Fruit fly (Drosophila melanogaster) whole organism, embryonic: ENCODE measurements around the gene Pino.
A peak's percentile ranks its signal among the peaks of the same experiment; 100 is the strongest.

Experiments
- Ada2b ChIP-seq: fragments of 200-800 bp; sonication (Bioruptor generic); IDR thresholded peaks from 2 replicates; pipeline ENCODE4 v1.3.6; 2022; ENCODE audit warnings: missing biosample characterization, missing genetic modification characterization
- Aef1 ChIP-seq: fragments of 200-800 bp; sonication (Bioruptor generic); IDR thresholded peaks from 3 replicates; pipeline ENCODE4 v1.3.6; 2022; ENCODE audit warnings: missing biosample characterization, missing genetic modification characterization
- B-H1 ChIP-seq: fragments of 200-800 bp; sonication (Bioruptor generic); IDR thresholded peaks from 3 replicates; pipeline ENCODE4 v1.3.6; 2022; ENCODE audit warnings: missing biosample characterization, missing genetic modification characterization
- CG10267 ChIP-seq: fragments of 200-800 bp; sonication (Bioruptor generic); optimal IDR thresholded peaks from 2 replicates; lab custom pipeline; 2018; ENCODE audit warnings: missing biosample characterization, mild to moderate bottlenecking, missing genetic modification characterization, moderate library complexity
- CG10366 ChIP-seq: fragments of 200-800 bp; sonication (Bioruptor generic); IDR thresholded peaks from 2 replicates; pipeline ENCODE4 v1.3.6; 2022; ENCODE audit warnings: missing biosample characterization, missing genetic modification characterization
- CG11085 ChIP-seq: fragments of 200-800 bp; sonication (Bioruptor generic); IDR thresholded peaks from 2 replicates; pipeline ENCODE4 v1.3.6; 2022; ENCODE audit warnings: missing biosample characterization, missing genetic modification characterization
- CG11247 ChIP-seq: fragments of 200-800 bp; sonication (Bioruptor generic); IDR thresholded peaks from 2 replicates; pipeline ENCODE4 v1.3.6; 2022; ENCODE audit warnings: missing biosample characterization, missing genetic modification characterization
- CG11696 ChIP-seq: fragments of 200-800 bp; sonication (Bioruptor generic); IDR thresholded peaks from 2 replicates; pipeline ENCODE4 v1.3.6; 2022; ENCODE audit warnings: missing biosample characterization, missing genetic modification characterization
- CG13287 ChIP-seq: fragments of 200-800 bp; sonication (Bioruptor generic); IDR thresholded peaks from 2 replicates; pipeline ENCODE4 v1.3.6; 2022; ENCODE audit warnings: missing biosample characterization, missing genetic modification characterization; ENCODE audit not compliant: partially characterized antibody
- CG17186 ChIP-seq: fragments of 200-800 bp; sonication (Bioruptor generic); optimal IDR thresholded peaks from 3 replicates; lab custom pipeline; 2017; ENCODE audit warnings: missing biosample characterization, missing genetic modification reagents, missing genetic modification characterization
- CG17802 ChIP-seq: fragments of 200-800 bp; sonication (Bioruptor generic); optimal IDR thresholded peaks from 2 replicates; lab custom pipeline; 2018; ENCODE audit warnings: missing biosample characterization, mild to moderate bottlenecking, missing genetic modification characterization, moderate library complexity
- CG18476 ChIP-seq: fragments of 200-800 bp; sonication (Bioruptor generic); optimal IDR thresholded peaks from 2 replicates; lab custom pipeline; 2016; ENCODE audit warnings: missing biosample characterization, mild to moderate bottlenecking, missing genetic modification characterization
- CG18764 ChIP-seq: fragments of 200-800 bp; sonication (Bioruptor generic); optimal IDR thresholded peaks from 3 replicates; lab custom pipeline; 2016; ENCODE audit warnings: missing biosample characterization, missing genetic modification characterization
- CG31365 ChIP-seq: fragments of 200-800 bp; sonication (Bioruptor generic); optimal IDR thresholded peaks from 2 replicates; lab custom pipeline; 2018; ENCODE audit warnings: missing biosample characterization, mild to moderate bottlenecking, missing genetic modification characterization
- CG3847 ChIP-seq: fragments of 200-800 bp; sonication (Bioruptor generic); IDR thresholded peaks from 2 replicates; pipeline ENCODE4 v1.3.6; 2022; ENCODE audit warnings: missing biosample characterization, missing genetic modification characterization
- CG3995 ChIP-seq: fragments of 200-800 bp; sonication (Bioruptor generic); optimal IDR thresholded peaks from 3 replicates; lab custom pipeline; 2016; ENCODE audit warnings: missing biosample characterization, missing genetic modification characterization
- CG5245 ChIP-seq: fragments of 200-800 bp; sonication (Bioruptor generic); optimal IDR thresholded peaks from 3 replicates; lab custom pipeline; 2016; ENCODE audit warnings: missing biosample characterization, missing genetic modification characterization
- CG7839 ChIP-seq: fragments of 200-800 bp; sonication (Bioruptor generic); optimal IDR thresholded peaks from 3 replicates; lab custom pipeline; 2018; ENCODE audit warnings: missing biosample characterization, mild to moderate bottlenecking, missing genetic modification characterization, moderate library complexity
- CG8290 ChIP-seq, 3 experiments: fragments of 200-800 bp; sonication (Bioruptor generic); optimal IDR thresholded peaks; 2 replicates each; lab custom pipeline; 2016 to 2019; ENCODE audit warnings: missing biosample characterization in 3 of 3, missing genetic modification characterization in 3 of 3, mild to moderate bottlenecking in 2 of 3, moderate library complexity in 1 of 3
- Camta ChIP-seq: fragments of 200-800 bp; sonication (Bioruptor generic); optimal IDR thresholded peaks from 2 replicates; lab custom pipeline; 2016; ENCODE audit warnings: missing biosample characterization, missing genetic modification characterization
- E2f2 ChIP-seq: fragments of 200-800 bp; sonication (Bioruptor generic); IDR thresholded peaks from 2 replicates; pipeline ENCODE4 v1.3.6; 2022; ENCODE audit warnings: missing biosample characterization, missing genetic modification characterization
- Eip74EF ChIP-seq, 2 experiments: fragments of 200-800 bp in 1 of 2; fragments of >200 bp in 1 of 2; sonication (Bioruptor generic) in 1 of 2; optimal IDR thresholded peaks; 2 replicates each; lab custom pipeline; 2017 to 2019; ENCODE audit warnings: missing biosample characterization in 2 of 2, missing genetic modification characterization in 2 of 2, mild to moderate bottlenecking in 1 of 2, moderate library complexity in 1 of 2
- HmgZ ChIP-seq: fragments of 200-800 bp; sonication (Bioruptor generic); optimal IDR thresholded peaks from 2 replicates; lab custom pipeline; 2018; ENCODE audit warnings: missing biosample characterization, mild to moderate bottlenecking, missing genetic modification characterization
- Hmr ChIP-seq: fragments of 200-800 bp; sonication (Bioruptor generic); optimal IDR thresholded peaks from 3 replicates; lab custom pipeline; 2017; ENCODE audit warnings: mild to moderate bottlenecking, missing biosample characterization, missing genetic modification reagents, missing genetic modification characterization
- Hr39 ChIP-seq: fragments of >200 bp; optimal IDR thresholded peaks from 2 replicates; lab custom pipeline; 2017
- MBD-R2 ChIP-seq: fragments of 200-800 bp; sonication (Bioruptor generic); IDR thresholded peaks from 2 replicates; pipeline ENCODE4 v1.3.6; 2022; ENCODE audit warnings: missing biosample characterization, missing genetic modification characterization
- Max ChIP-seq: fragments of 200-800 bp; sonication (Bioruptor generic); optimal IDR thresholded peaks from 2 replicates; lab custom pipeline; 2016; ENCODE audit warnings: missing biosample characterization, mild to moderate bottlenecking, missing genetic modification characterization
- Mes4 ChIP-seq: fragments of 200-800 bp; sonication (Bioruptor generic); optimal IDR thresholded peaks from 2 replicates; lab custom pipeline; 2016; ENCODE audit warnings: missing biosample characterization, missing genetic modification characterization
- Mrtf ChIP-seq: fragments of 200-800 bp; sonication (Bioruptor generic); IDR thresholded peaks from 3 replicates; pipeline ENCODE4 v1.3.6; 2022; ENCODE audit warnings: missing biosample characterization, missing genetic modification characterization
- Oli ChIP-seq: fragments of 200-800 bp; sonication (Bioruptor generic); optimal IDR thresholded peaks from 2 replicates; lab custom pipeline; 2018; ENCODE audit warnings: missing biosample characterization, mild to moderate bottlenecking, missing genetic modification characterization, moderate library complexity
- Pdp1 ChIP-seq, 2 experiments: fragments of 200-800 bp; sonication (Bioruptor generic); optimal IDR thresholded peaks; 3 replicates each; lab custom pipeline; 2016; ENCODE audit warnings: missing biosample characterization in 2 of 2, missing genetic modification characterization in 2 of 2, mild to moderate bottlenecking in 1 of 2, moderate library complexity in 1 of 2
- Rfx ChIP-seq: fragments of 200-800 bp; sonication (Bioruptor generic); IDR thresholded peaks from 2 replicates; pipeline ENCODE4 v1.3.6; 2022; ENCODE audit warnings: missing biosample characterization, missing genetic modification characterization
- Sin3A ChIP-seq: fragments of >200 bp; optimal IDR thresholded peaks from 2 replicates; lab custom pipeline; 2018
- Sox100B ChIP-seq: fragments of 200-800 bp; sonication (Bioruptor generic); optimal IDR thresholded peaks from 3 replicates; lab custom pipeline; 2018; ENCODE audit warnings: missing biosample characterization, mild to moderate bottlenecking, missing genetic modification characterization
- Sry-β ChIP-seq: fragments of 200-800 bp; sonication (Bioruptor generic); optimal IDR thresholded peaks from 2 replicates; lab custom pipeline; 2018; ENCODE audit warnings: missing biosample characterization, mild to moderate bottlenecking, missing genetic modification characterization, moderate library complexity
- Xbp1 ChIP-seq: fragments of 200-800 bp; sonication (Bioruptor generic); optimal IDR thresholded peaks from 3 replicates; lab custom pipeline; 2016; ENCODE audit warnings: missing biosample characterization, mild to moderate bottlenecking, missing genetic modification characterization
- ac ChIP-seq: fragments of 200-800 bp; sonication (Bioruptor generic); optimal IDR thresholded peaks from 3 replicates; lab custom pipeline; 2017; ENCODE audit warnings: missing biosample characterization, mild to moderate bottlenecking, missing genetic modification characterization
- fd102C ChIP-seq: fragments of 200-800 bp; sonication (Bioruptor generic); optimal IDR thresholded peaks from 2 replicates; lab custom pipeline; 2018; ENCODE audit warnings: missing biosample characterization, mild to moderate bottlenecking, missing genetic modification characterization, moderate library complexity
- fd3F ChIP-seq: fragments of 200-800 bp; sonication (Bioruptor generic); optimal IDR thresholded peaks from 2 replicates; lab custom pipeline; 2018; ENCODE audit warnings: missing biosample characterization, mild to moderate bottlenecking, missing genetic modification characterization, moderate library complexity
- gce ChIP-seq: fragments of 200-800 bp; sonication (Bioruptor generic); IDR thresholded peaks from 3 replicates; pipeline ENCODE4 v1.3.6; 2022; ENCODE audit warnings: missing biosample characterization, missing genetic modification characterization
- gcm ChIP-seq: fragments of 200-800 bp; sonication (Bioruptor generic); optimal IDR thresholded peaks from 2 replicates; lab custom pipeline; 2019; ENCODE audit warnings: missing biosample characterization, mild to moderate bottlenecking, missing genetic modification characterization, moderate library complexity
- ind ChIP-seq: fragments of 200-800 bp; sonication (Bioruptor generic); optimal IDR thresholded peaks from 3 replicates; lab custom pipeline; 2016; ENCODE audit warnings: missing biosample characterization, missing genetic modification characterization
- inv ChIP-seq: fragments of 200-800 bp; sonication (Bioruptor generic); IDR thresholded peaks from 2 replicates; pipeline ENCODE4 v1.3.6; 2022; ENCODE audit warnings: missing biosample characterization, missing genetic modification characterization; ENCODE audit not compliant: partially characterized antibody
- nerfin-1 ChIP-seq: fragments of 200-800 bp; sonication (Bioruptor generic); optimal IDR thresholded peaks from 3 replicates; lab custom pipeline; 2019; ENCODE audit warnings: missing biosample characterization, mild to moderate bottlenecking, missing genetic modification characterization, moderate library complexity
- p53 ChIP-seq: fragments of 200-800 bp; sonication (Bioruptor generic); optimal IDR thresholded peaks from 2 replicates; lab custom pipeline; 2016; ENCODE audit warnings: missing biosample characterization, missing genetic modification characterization
- sens-2 ChIP-seq: fragments of 200-800 bp; sonication (Bioruptor generic); IDR thresholded peaks from 2 replicates; pipeline ENCODE4 v1.3.6; 2022; ENCODE audit warnings: missing biosample characterization, missing genetic modification characterization
- sima ChIP-seq: fragments of 200-800 bp; sonication (Bioruptor generic); optimal IDR thresholded peaks from 2 replicates; lab custom pipeline; 2016; ENCODE audit warnings: missing biosample characterization, missing genetic modification characterization
- slou ChIP-seq: fragments of 200-800 bp; sonication (Bioruptor generic); optimal IDR thresholded peaks from 3 replicates; lab custom pipeline; 2016; ENCODE audit warnings: missing biosample characterization, missing genetic modification characterization
- sna ChIP-seq: fragments of 200-800 bp; sonication (Bioruptor generic); IDR thresholded peaks from 2 replicates; pipeline ENCODE4 v1.3.6; 2022; ENCODE audit warnings: missing biosample characterization, missing genetic modification characterization; ENCODE audit not compliant: partially characterized antibody
- tin ChIP-seq: fragments of 200-800 bp; sonication (Bioruptor generic); optimal IDR thresholded peaks from 3 replicates; lab custom pipeline; 2016; ENCODE audit warnings: missing biosample characterization, missing genetic modification characterization
- usp ChIP-seq: fragments of >200 bp; optimal IDR thresholded peaks from 2 replicates; lab custom pipeline; 2017; ENCODE audit warnings: missing biosample characterization, missing genetic modification characterization

Gene Pino

dm6 chr2L:1172704-1173107 is 44.0 kb upstream of the Pino start, which contains the start of the genes Charon and CG4887 (continued):
- peak; percentile 69 for TF ChIP-seq sna
- TF ChIP-seq p53, result peak; percentile 4
- TF ChIP-seq Aef1, result peak; percentile 81
- TF ChIP-seq Rfx (GFP tag; lab: Robert Waterston, UW), result peak; percentile 91
- peak; percentile 65 for TF ChIP-seq Ada2b (GFP tag; lab: Robert Waterston, UW)
- no peak for TF ChIP-seq Sry-β (GFP tag; lab: Kevin White, UChicago)
- TF ChIP-seq tin (GFP tag; lab: Kevin White, UChicago), result peak; percentile 87
- peak; percentile 80 for TF ChIP-seq CG13287 (GFP tag; lab: Robert Waterston, UW)
- peak; percentile 92 for TF ChIP-seq CG3847
- TF ChIP-seq CG11696 (GFP tag; lab: Robert Waterston, UW), result no peak
- TF ChIP-seq Sox100B, result no peak
- TF ChIP-seq B-H1, result peak; percentile 35; the same call in 1 of the 3 replicates
- peak; percentile 89 for TF ChIP-seq Xbp1
- peak; percentile 82 for TF ChIP-seq CG10366
- no peak for TF ChIP-seq fd102C
- no peak for TF ChIP-seq Eip74EF (GFP tag; optimal IDR thresholded peaks at IDR 0.05; lab: Kevin White, UChicago)
- no peak for TF ChIP-seq usp
- 0 out of 3 replicates have a peak, but pooled peaks have one; percentile 44 for TF ChIP-seq Mrtf
- TF ChIP-seq nerfin-1 (tag; lab: Kevin White, UChicago), result peak; percentile 76
- TF ChIP-seq Hmr (GFP tag; lab: Kevin White, UChicago), result peak; percentile 83
- TF ChIP-seq Max, result peak; percentile 88
- TF ChIP-seq CG18476, result no peak
- peak; percentile 65; the same call in 1 of the 2 replicates for TF ChIP-seq E2f2 (GFP tag; lab: Robert Waterston, UW)
- no peak for TF ChIP-seq gcm (GFP tag; lab: Kevin White, UChicago)
- no peak for TF ChIP-seq Oli (tag; lab: Kevin White, UChicago)
- peak; percentile 97 for TF ChIP-seq CG10267 (tag; lab: Kevin White, UChicago)
- no peak for TF ChIP-seq ac
- peak; percentile 89 for TF ChIP-seq MBD-R2
- no peak for TF ChIP-seq sima
- peak; percentile 74 for TF ChIP-seq CG11085
- TF ChIP-seq inv (GFP tag; lab: Robert Waterston, UW), result peak; percentile 76; the same call in 1 of the 2 replicates
- peak; percentile 24 for TF ChIP-seq CG17186 (GFP tag; lab: Kevin White, UChicago)
- TF ChIP-seq fd3F (GFP tag; lab: Kevin White, UChicago), result peak; percentile 76
- peak in 1 of 2 experiments; percentile 87 for TF ChIP-seq Pdp1 (GFP tag; optimal IDR thresholded peaks at IDR 0.05; lab: Kevin White, UChicago)
- peak; percentile 81 for TF ChIP-seq Camta (GFP tag; lab: Kevin White, UChicago)
- TF ChIP-seq gce, result peak; percentile 55; the same call in 1 of the 3 replicates
- TF ChIP-seq HmgZ (tag; lab: Kevin White, UChicago), result peak; percentile 89
- peak; percentile 84 for TF ChIP-seq slou (GFP tag; lab: Kevin White, UChicago)
- TF ChIP-seq CG3995 (GFP tag; lab: Kevin White, UChicago), result peak; percentile 61
- no peak for TF ChIP-seq CG18764 (GFP tag; lab: Kevin White, UChicago)
- no peak for TF ChIP-seq CG31365 (tag; lab: Kevin White, UChicago)
- TF ChIP-seq Hr39 (lab: Kevin White, UChicago), result no peak
- peak; percentile 89 for TF ChIP-seq Sin3A (lab: Kevin White, UChicago)
- peak; percentile 43 for TF ChIP-seq CG17802 (tag; lab: Kevin White, UChicago)
- TF ChIP-seq CG5245 (GFP tag; lab: Kevin White, UChicago), result peak; percentile 66
- peak; percentile 86 for TF ChIP-seq CG8290 (GFP tag; optimal IDR thresholded peaks at IDR 0.05; lab: Kevin White, UChicago)
- TF ChIP-seq CG8290 (tag; optimal IDR thresholded peaks at IDR 0.05; lab: Kevin White, UChicago), result peak in 1 of 2 experiments; percentile 32
- no peak for TF ChIP-seq CG7839
- TF ChIP-seq sens-2 (GFP tag; lab: Robert Waterston, UW), result no peak
- peak; percentile 79 for TF ChIP-seq CG11247 (GFP tag; lab: Robert Waterston, UW)
- peak; percentile 88 for TF ChIP-seq ind (GFP tag; lab: Kevin White, UChicago)
- peak; percentile 67 for TF ChIP-seq Mes4
